Fruit fly (Drosophila melanogaster) whole organism, prepupa: ENCODE results near the gene Fit1.

Experiments
- Blimp-1 ChIP-seq: fragments of 200-800 bp; sonication (Bioruptor generic); optimal IDR thresholded peaks from 3 replicates; lab custom pipeline; 2017; ENCODE audit warnings: missing biosample characterization, missing genetic modification characterization, mild to moderate bottlenecking, moderate library complexity, missing genetic modification reagents
- CG10631 ChIP-seq: fragments of 200-800 bp; sonication (Bioruptor generic); optimal IDR thresholded peaks from 2 replicates; lab custom pipeline; 2016; ENCODE audit warnings: missing biosample characterization, missing genetic modification characterization
- CG10669 ChIP-seq: fragments of 200-800 bp; sonication (Bioruptor generic); optimal IDR thresholded peaks from 3 replicates; lab custom pipeline; 2018; ENCODE audit warnings: missing biosample characterization, mild to moderate bottlenecking, missing genetic modification characterization, moderate library complexity
- CG11762 ChIP-seq: fragments of 200-800 bp; sonication (Bioruptor generic); optimal IDR thresholded peaks from 3 replicates; lab custom pipeline; 2016; ENCODE audit warnings: missing biosample characterization, missing genetic modification characterization; ENCODE audit not compliant: insufficient read depth
- CG11902 ChIP-seq: fragments of 200-800 bp; sonication (Bioruptor generic); optimal IDR thresholded peaks from 3 replicates; lab custom pipeline; 2016; ENCODE audit warnings: missing biosample characterization, missing genetic modification characterization
- CG15336 ChIP-seq: fragments of 200-800 bp; sonication (Bioruptor generic); IDR thresholded peaks from 2 replicates; pipeline ENCODE4 v1.3.6; 2022; ENCODE audit warnings: missing biosample characterization, missing genetic modification characterization
- CG1621 ChIP-seq: fragments of 200-800 bp; sonication (Bioruptor generic); optimal IDR thresholded peaks from 3 replicates; lab custom pipeline; 2018; ENCODE audit warnings: missing biosample characterization, mild to moderate bottlenecking, missing genetic modification characterization
- CG16779 ChIP-seq: fragments of 200-800 bp; sonication (Bioruptor generic); optimal IDR thresholded peaks from 3 replicates; lab custom pipeline; 2017; ENCODE audit warnings: missing biosample characterization, mild to moderate bottlenecking, missing genetic modification characterization
- CG3032 ChIP-seq: fragments of 200-800 bp; optimal IDR thresholded peaks from 2 replicates; lab custom pipeline; 2019; ENCODE audit warnings: missing biosample characterization, mild to moderate bottlenecking, missing genetic modification characterization, moderate library complexity
- CG31627 ChIP-seq: fragments of 200-800 bp; sonication (Bioruptor generic); optimal IDR thresholded peaks from 3 replicates; lab custom pipeline; 2016; ENCODE audit warnings: missing biosample characterization, missing genetic modification characterization
- CG34406 ChIP-seq: fragments of 200-800 bp; sonication (Bioruptor generic); optimal IDR thresholded peaks from 3 replicates; lab custom pipeline; 2016; ENCODE audit warnings: missing biosample characterization, missing genetic modification characterization
- CG3919 ChIP-seq: fragments of 200-800 bp; sonication (Bioruptor generic); optimal IDR thresholded peaks from 3 replicates; lab custom pipeline; 2016; ENCODE audit warnings: missing biosample characterization, missing genetic modification characterization
- CG6163 ChIP-seq: fragments of 200-800 bp; sonication (Bioruptor generic); IDR thresholded peaks from 3 replicates; pipeline ENCODE4 v1.3.6; 2022; ENCODE audit warnings: missing biosample characterization, missing genetic modification characterization
- CG6276 ChIP-seq: fragments of 200-800 bp; sonication (Bioruptor generic); optimal IDR thresholded peaks from 2 replicates; lab custom pipeline; 2017; ENCODE audit warnings: missing biosample characterization, mild to moderate bottlenecking, missing genetic modification characterization
- CG6808 ChIP-seq: fragments of 200-800 bp; sonication (Bioruptor generic); optimal IDR thresholded peaks from 3 replicates; lab custom pipeline; 2017; ENCODE audit warnings: missing biosample characterization, missing genetic modification characterization, mild to moderate bottlenecking, moderate library complexity, missing genetic modification reagents
- CG6854 ChIP-seq: fragments of 200-800 bp; sonication (Bioruptor generic); optimal IDR thresholded peaks from 2 replicates; lab custom pipeline; 2017; ENCODE audit warnings: missing biosample characterization, mild to moderate bottlenecking, missing genetic modification characterization
- CG8119 ChIP-seq: fragments of 200-800 bp; sonication (Bioruptor generic); IDR thresholded peaks from 3 replicates; pipeline ENCODE4 v1.3.6; 2022; ENCODE audit warnings: missing biosample characterization, missing genetic modification characterization
- CG8319 ChIP-seq: fragments of 200-800 bp; sonication (Bioruptor generic); optimal IDR thresholded peaks from 3 replicates; lab custom pipeline; 2016; ENCODE audit warnings: missing biosample characterization, missing genetic modification characterization
- CG8632 ChIP-seq: fragments of 200-800 bp; sonication (Bioruptor generic); optimal IDR thresholded peaks from 3 replicates; lab custom pipeline; 2016; ENCODE audit warnings: missing biosample characterization, missing genetic modification characterization
- Eip75B ChIP-seq: fragments of 200-800 bp; sonication (Bioruptor generic); optimal IDR thresholded peaks from 3 replicates; lab custom pipeline; 2016; ENCODE audit warnings: missing biosample characterization, missing genetic modification characterization
- Eip78C ChIP-seq: fragments of 200-800 bp; sonication (Bioruptor generic); peaks from one replicate; lab custom pipeline; 2016; ENCODE audit warnings: missing biosample characterization, missing genetic modification characterization
- Eip93F ChIP-seq: fragments of 200-800 bp; sonication (Bioruptor generic); optimal IDR thresholded peaks from 2 replicates; lab custom pipeline; 2016; ENCODE audit warnings: missing biosample characterization, mild to moderate bottlenecking, missing genetic modification characterization
- Ets21C ChIP-seq: fragments of 200-800 bp; sonication (Bioruptor generic); optimal IDR thresholded peaks from 3 replicates; lab custom pipeline; 2016; ENCODE audit warnings: missing biosample characterization, missing genetic modification characterization
- Ets96B ChIP-seq: fragments of 200-800 bp; optimal IDR thresholded peaks from 2 replicates; lab custom pipeline; 2019; ENCODE audit warnings: missing biosample characterization, mild to moderate bottlenecking, missing genetic modification characterization, moderate library complexity
- Hr38 ChIP-seq: sonication (Bioruptor generic); optimal IDR thresholded peaks from 2 replicates; lab custom pipeline; 2016; ENCODE audit warnings: missing biosample characterization, missing genetic modification characterization
- Hr4 ChIP-seq: fragments of 200-800 bp; sonication (Bioruptor generic); optimal IDR thresholded peaks from 3 replicates; lab custom pipeline; 2016; ENCODE audit warnings: missing biosample characterization, missing genetic modification characterization
- Lpt ChIP-seq: fragments of 200-800 bp; sonication (Bioruptor generic); optimal IDR thresholded peaks from 3 replicates; lab custom pipeline; 2016; ENCODE audit warnings: missing biosample characterization, missing genetic modification characterization
- Met ChIP-seq: fragments of 200-800 bp; sonication (Bioruptor generic); optimal IDR thresholded peaks from 3 replicates; lab custom pipeline; 2016; ENCODE audit warnings: missing biosample characterization, missing genetic modification characterization
- Sox102F ChIP-seq: fragments of 200-800 bp; sonication (Bioruptor generic); optimal IDR thresholded peaks from 2 replicates; lab custom pipeline; 2016; ENCODE audit warnings: missing biosample characterization, mild to moderate bottlenecking, missing genetic modification characterization
- Sox14 ChIP-seq: fragments of 200-800 bp; sonication (Bioruptor generic); optimal IDR thresholded peaks from 3 replicates; lab custom pipeline; 2016; ENCODE audit warnings: missing biosample characterization, missing genetic modification characterization
- Sox15 ChIP-seq: fragments of 200-800 bp; sonication (Bioruptor generic); optimal IDR thresholded peaks from 3 replicates; lab custom pipeline; 2016; ENCODE audit warnings: missing biosample characterization, missing genetic modification characterization
- achi ChIP-seq: fragments of 200-800 bp; sonication (Bioruptor generic); optimal IDR thresholded peaks from 3 replicates; lab custom pipeline; 2016; ENCODE audit warnings: missing biosample characterization, missing genetic modification characterization
- acj6 ChIP-seq: fragments of 200-800 bp; sonication (Bioruptor generic); optimal IDR thresholded peaks from 3 replicates; lab custom pipeline; 2016; ENCODE audit warnings: missing biosample characterization, missing genetic modification characterization
- dac ChIP-seq: fragments of 200-800 bp; sonication (Bioruptor generic); optimal IDR thresholded peaks from 2 replicates; lab custom pipeline; 2017; ENCODE audit warnings: missing biosample characterization, mild to moderate bottlenecking, missing genetic modification characterization
- esn ChIP-seq: fragments of 200-800 bp; sonication (Bioruptor generic); optimal IDR thresholded peaks from 2 replicates; lab custom pipeline; 2016; ENCODE audit warnings: missing biosample characterization, mild to moderate bottlenecking, missing genetic modification characterization, moderate library complexity
- fd59A ChIP-seq: fragments of 200-800 bp; sonication (Bioruptor generic); optimal IDR thresholded peaks from 2 replicates; lab custom pipeline; 2017; ENCODE audit warnings: missing biosample characterization, mild to moderate bottlenecking, missing genetic modification characterization, missing genetic modification reagents
- fkh ChIP-seq: fragments of 200-800 bp; sonication (Bioruptor generic); optimal IDR thresholded peaks from 3 replicates; lab custom pipeline; 2017; ENCODE audit warnings: missing biosample characterization, mild to moderate bottlenecking, missing genetic modification characterization, moderate library complexity
- net ChIP-seq: fragments of 200-800 bp; sonication (Bioruptor generic); optimal IDR thresholded peaks from 3 replicates; lab custom pipeline; 2016; ENCODE audit warnings: missing biosample characterization, missing genetic modification characterization
- ss ChIP-seq, 2 experiments: fragments of 200-800 bp; sonication (Bioruptor generic); optimal IDR thresholded peaks; 2 replicates in 1 of 2; 3 replicates in 1 of 2; lab custom pipeline; 2017 to 2018; ENCODE audit warnings: mild to moderate bottlenecking in 2 of 2, missing biosample characterization in 2 of 2, missing genetic modification characterization in 2 of 2, moderate library complexity in 1 of 2
- svp ChIP-seq: fragments of 200-800 bp; sonication (Bioruptor generic); peaks from one replicate; lab custom pipeline; 2016; ENCODE audit warnings: missing biosample characterization, missing genetic modification characterization
- topi ChIP-seq: fragments of 200-800 bp; sonication (Bioruptor generic); optimal IDR thresholded peaks from 3 replicates; lab custom pipeline; 2016; ENCODE audit warnings: missing biosample characterization, missing genetic modification characterization
- vri ChIP-seq: fragments of 200-800 bp; sonication (Bioruptor generic); optimal IDR thresholded peaks from 3 replicates; lab custom pipeline; 2016; ENCODE audit warnings: missing biosample characterization, mild to moderate bottlenecking, missing genetic modification characterization

Gene Fit1

dm6 chr3L:4102496-4103257, 687 bp upstream of the Fit1 start, which contains the start of gene CG14995 (continued):
- TF ChIP-seq Eip78C (peak; percentile 76), esn (GFP tag; lab: Kevin White, UChicago) (peak; percentile 8), CG16779 (tag; lab: Kevin White, UChicago) (peak; percentile 57), net (GFP tag; lab: Kevin White, UChicago) (no peak), CG6163 (GFP tag; lab: Robert Waterston, UW) (peak; percentile 64; the same call in 2 of the 3 replicates), Hr4 (GFP tag; lab: Kevin White, UChicago) (no peak), ss (GFP tag; optimal IDR thresholded peaks at IDR 0.05; lab: Kevin White, UChicago) (peak; percentile 37 to 75), CG3919 (peak; percentile 44), CG6276 (peak; percentile 22), topi (GFP tag; lab: Kevin White, UChicago) (peak; percentile 1), Hr38 (GFP tag; lab: Kevin White, UChicago) (no peak)

DNA sequence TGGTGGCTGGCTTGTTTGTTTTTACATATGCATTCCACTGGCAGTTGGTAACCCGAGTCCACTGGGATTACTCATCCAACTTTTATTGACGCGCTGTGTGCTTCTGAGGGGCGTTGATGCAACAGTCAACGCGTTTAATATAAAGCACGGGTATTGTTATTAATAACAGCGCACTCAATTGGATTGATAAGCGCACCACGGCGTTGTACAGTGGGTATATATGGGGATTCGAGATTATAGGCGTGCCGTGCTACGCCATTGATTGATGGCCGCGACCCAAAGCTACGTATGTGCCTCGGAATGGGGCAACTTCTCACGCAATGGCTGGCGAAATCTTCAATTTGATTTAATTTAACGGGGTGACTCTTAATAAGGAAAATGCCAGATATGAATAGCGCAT, 3.8 kb downstream of the Fit1 start:
- TF ChIP-seq CG6276 (peak; percentile 37), Eip78C (peak; percentile 69), ss (GFP tag; optimal IDR thresholded peaks at IDR 0.05; lab: Kevin White, UChicago) (peak in 1 of 2 experiments; percentile 20), Eip93F (GFP tag; lab: Kevin White, UChicago) (peak; percentile 51), Eip75B (GFP tag; lab: Kevin White, UChicago) (peak; percentile 20), svp (peak; percentile 77), vri (GFP tag; lab: Kevin White, UChicago) (peak; percentile 80), CG8319 (GFP tag; lab: Kevin White, UChicago) (no peak), CG6163 (GFP tag; lab: Robert Waterston, UW) (no peak)

dm6 chr3L:4108072-4108843, 4.9 kb downstream of the Fit1 start, which contains the start of gene Ack:
Gene Ack, plus strand, starts transcription at chr3L:4108186.
- TF ChIP-seq CG11762 (GFP tag; lab: Kevin White, UChicago) (no peak), CG16779 (tag; lab: Kevin White, UChicago) (no peak), Eip75B (GFP tag; lab: Kevin White, UChicago) (no peak), Sox15 (GFP tag; lab: Kevin White, UChicago) (no peak), Ets96B (tag; lab: Kevin White, UChicago) (no peak), dac (GFP tag; lab: Kevin White, UChicago) (no peak), Sox14 (GFP tag; lab: Kevin White, UChicago) (peak; percentile 54), Ets21C (no peak), vri (GFP tag; lab: Kevin White, UChicago) (peak; percentile 17), CG6276 (no peak), fd59A (GFP tag; lab: Kevin White, UChicago) (no peak), CG10631 (GFP tag; lab: Kevin White, UChicago) (no peak), Sox102F (GFP tag; lab: Kevin White, UChicago) (no peak), Met (GFP tag; lab: Kevin White, UChicago) (no peak), Eip78C (peak; percentile 56), net (GFP tag; lab: Kevin White, UChicago) (no peak), Eip93F (GFP tag; lab: Kevin White, UChicago) (no peak), acj6 (GFP tag; lab: Kevin White, UChicago) (no peak), CG1621 (peak; percentile 28), CG6163 (GFP tag; lab: Robert Waterston, UW) (0 out of 3 replicates have a peak, but pooled peaks have one; percentile 9), achi (GFP tag; lab: Kevin White, UChicago) (no peak), Blimp-1 (GFP tag; lab: Kevin White, UChicago) (no peak), CG6808 (GFP tag; lab: Kevin White, UChicago) (no peak), CG6854 (no peak), CG34406 (no peak), Lpt (no peak), svp (peak; percentile 15), CG15336 (no peak; the same call in 1 of the 2 replicates), CG3032 (tag; lab: Kevin White, UChicago) (no peak), CG3919 (no peak), CG31627 (GFP tag; lab: Kevin White, UChicago) (no peak), CG8632 (GFP tag; lab: Kevin White, UChicago) (no peak), CG10669 (no peak), CG11902 (no peak), fkh (GFP tag; lab: Kevin White, UChicago) (peak; percentile 93), Hr4 (GFP tag; lab: Kevin White, UChicago) (no peak), CG8119 (GFP tag; lab: Robert Waterston, UW) (no peak)
